Worm (Caenorhabditis elegans): ENCODE results near the gene F53C11.4.

Gene F53C11.4

DNA sequence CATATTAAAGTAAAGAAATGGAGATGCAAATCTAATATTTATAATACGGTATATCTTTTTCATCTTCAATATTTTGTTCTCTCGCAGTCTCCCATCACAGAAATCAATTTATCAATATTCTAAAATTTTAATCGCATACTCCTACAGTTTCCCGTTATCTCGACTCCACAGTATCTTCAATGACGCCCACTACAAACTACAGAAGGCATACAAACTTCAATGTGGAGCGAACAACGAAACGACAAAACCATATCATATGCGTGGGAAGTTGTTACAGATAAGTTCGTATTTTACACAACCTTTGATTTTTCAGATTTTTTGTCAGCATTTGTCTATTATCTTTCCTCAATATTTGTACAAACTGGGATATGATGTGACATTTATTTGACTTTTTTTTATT, 47.3 kb downstream of the F53C11.4 start:
- TF ChIP-seq tbx-8 (GFP tag; optimal IDR thresholded peaks at IDR 0.05) (no peak), sptf-1 (tag; optimal IDR thresholded peaks at IDR 0.05) (no peak), zip-8 (tag; optimal IDR thresholded peaks at IDR 0.05) (no peak), sem-2 (GFP tag; optimal IDR thresholded peaks at IDR 0.05) (no peak), nhr-76 (tag; optimal IDR thresholded peaks at IDR 0.05) (no peak), ceh-43 (GFP tag; optimal IDR thresholded peaks at IDR 0.05) (no peak), unc-39 (tag; optimal IDR thresholded peaks at IDR 0.05) (no peak), lsy-2 (tag; optimal IDR thresholded peaks at IDR 0.05) (no peak), M03D4.4 (tag; optimal IDR thresholded peaks at IDR 0.05) (no peak), ces-1 (GFP tag; optimal IDR thresholded peaks at IDR 0.05) (no peak), drap-1 (GFP tag; optimal IDR thresholded peaks at IDR 0.05) (no peak), mls-2 (tag; optimal IDR thresholded peaks at IDR 0.05) (no peak), mep-1 (tag; optimal IDR thresholded peaks at IDR 0.05) (no peak), bed-3 (GFP tag; optimal IDR thresholded peaks at IDR 0.05) (no peak), mab-5 (tag; optimal IDR thresholded peaks at IDR 0.05) (no peak), snpc-4 (tag; optimal IDR thresholded peaks at IDR 0.05) (no peak)

DNA sequence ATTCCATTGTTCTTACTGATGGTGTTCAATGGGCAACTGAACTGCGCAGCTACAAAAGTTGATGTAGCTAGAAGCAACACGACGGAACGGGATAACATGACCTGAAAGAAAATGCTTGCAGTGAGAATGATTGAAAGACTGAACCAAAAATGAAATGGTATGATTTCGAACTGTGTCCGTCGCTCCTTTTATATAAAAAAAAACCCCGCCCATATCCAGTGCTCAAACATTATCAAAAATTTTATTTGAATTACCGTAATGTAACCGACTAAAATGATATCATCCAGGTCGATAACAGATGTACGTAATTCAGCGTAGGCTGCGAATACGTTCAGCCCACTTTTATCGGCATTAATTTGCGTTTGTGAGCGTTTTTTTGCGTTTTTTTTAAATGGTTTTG, 48.8 kb downstream of the F53C11.4 start, which contains the start of gene irg-5:
Gene irg-5 (minus strand): TSS at position 101 of the 400 bp plus-strand sequence.
- TF ChIP-seq nhr-12 (tag; optimal IDR thresholded peaks at IDR 0.05): no peak
- no peak for TF ChIP-seq zip-8 (tag; optimal IDR thresholded peaks at IDR 0.05)
- TF ChIP-seq ces-1 (GFP tag; optimal IDR thresholded peaks at IDR 0.05): no peak
- TF ChIP-seq tbx-8 (GFP tag; optimal IDR thresholded peaks at IDR 0.05): no peak

DNA sequence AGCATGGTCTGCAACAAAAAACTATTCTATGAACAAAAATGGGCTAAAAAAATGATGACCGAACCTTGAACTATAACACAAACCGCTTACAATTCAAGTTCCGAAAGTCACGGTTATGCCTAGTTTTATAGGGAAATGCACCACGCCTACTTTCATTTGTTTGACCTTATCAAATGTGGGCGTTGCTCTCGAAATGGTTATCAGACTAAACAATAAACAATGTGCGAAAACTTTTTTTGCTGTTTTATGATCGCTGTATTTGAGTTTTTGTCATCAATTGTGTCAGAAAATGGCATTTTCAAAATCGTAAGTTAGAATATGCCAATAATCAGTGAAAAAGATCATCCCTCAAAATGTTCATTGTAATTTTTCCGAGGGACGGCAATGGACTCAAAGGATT, 51.0 kb downstream of the F53C11.4 start, which contains the start of gene F35E12.6:
Gene F35E12.6 (minus strand): TSS at position 101 of the 400 bp plus-strand sequence.
- no peak for TF ChIP-seq elt-3 (tag; optimal IDR thresholded peaks at IDR 0.05)
- TF ChIP-seq ces-1 (GFP tag; optimal IDR thresholded peaks at IDR 0.05): no peak
- no peak for TF ChIP-seq sptf-1 (tag; optimal IDR thresholded peaks at IDR 0.05)
- no peak for TF ChIP-seq nhr-76 (tag; optimal IDR thresholded peaks at IDR 0.05)
- TF ChIP-seq flh-1 (GFP tag; optimal IDR thresholded peaks at IDR 0.05): no peak
- TF ChIP-seq M03D4.4 (tag; optimal IDR thresholded peaks at IDR 0.05): no peak
- TF ChIP-seq ceh-39 (tag; optimal IDR thresholded peaks at IDR 0.05): no peak
- TF ChIP-seq lin-32 (GFP tag; optimal IDR thresholded peaks at IDR 0.05): no peak
- no peak for TF ChIP-seq mep-1 (tag; optimal IDR thresholded peaks at IDR 0.05)
- no peak for TF ChIP-seq mls-2 (tag; optimal IDR thresholded peaks at IDR 0.05)

Data from whole organism, mixed stage, embryonic.